Worm (Caenorhabditis elegans): ENCODE results near the gene H03G16.5.

H03G16.5 gene

ce11 chrX:15056737-15057136 lies at the start of gene H03G16.5:
H03G16.5 (minus strand) TSS chrX:15056837.
- TF ChIP-seq unc-62 (GFP tag; optimal IDR thresholded peaks at IDR 0.05) = no peak

ce11 chrX:15104963-15105493 lies 48.4 kb upstream of the H03G16.5 start:
- no peak for TF ChIP-seq unc-62 (GFP tag; optimal IDR thresholded peaks at IDR 0.05)

ce11 chrX:15103481-15103880 lies 46.8 kb upstream of the H03G16.5 start:
- TF ChIP-seq unc-62 (GFP tag; optimal IDR thresholded peaks at IDR 0.05) = no peak

- no peak for TF ChIP-seq unc-62 (GFP tag; optimal IDR thresholded peaks at IDR 0.05)
These were observed 43.8 kb upstream of the H03G16.5 start, which contains the start of gene dhhc-1 for ce11 chrX:15100369-15100963. dhhc-1 (minus strand) TSS chrX:15100419.

- TF ChIP-seq unc-62 (GFP tag; optimal IDR thresholded peaks at IDR 0.05) = no peak
These were observed 41.1 kb upstream of the H03G16.5 start, which contains the start of gene F09B12.3 for ce11 chrX:15097763-15098162. F09B12.3 (minus strand) TSS chrX:15097954.

ce11 chrX:15096277-15096676 lies 39.6 kb upstream of the H03G16.5 start:
- no peak for TF ChIP-seq unc-62 (GFP tag; optimal IDR thresholded peaks at IDR 0.05)

- no peak for TF ChIP-seq unc-62 (GFP tag; optimal IDR thresholded peaks at IDR 0.05)
These were observed 38.3 kb upstream of the H03G16.5 start, which contains the start of gene F09B12.7 for ce11 chrX:15094973-15095372. F09B12.7 (minus strand) TSS chrX:15095073.

ce11 chrX:15092775-15093386 lies 36.2 kb upstream of the H03G16.5 start:
- no peak for TF ChIP-seq unc-62 (GFP tag; optimal IDR thresholded peaks at IDR 0.05)

- TF ChIP-seq unc-62 (GFP tag; optimal IDR thresholded peaks at IDR 0.05) = no peak
These were observed 32.5 kb upstream of the H03G16.5 start, which contains the start of gene flr-4 for ce11 chrX:15089123-15089522. flr-4 (plus strand) TSS chrX:15089397.

- TF ChIP-seq unc-62 (GFP tag; optimal IDR thresholded peaks at IDR 0.05) = no peak
These were observed 31.1 kb upstream of the H03G16.5 start for ce11 chrX:15087752-15088151.

- no peak for TF ChIP-seq unc-62 (GFP tag; optimal IDR thresholded peaks at IDR 0.05)
These were observed 27.8 kb upstream of the H03G16.5 start, which contains the start of gene F09B12.5 for ce11 chrX:15084395-15084794. F09B12.5 (plus strand) TSS chrX:15084695.

- TF ChIP-seq unc-62 (GFP tag; optimal IDR thresholded peaks at IDR 0.05) = no peak
These were observed 27.2 kb upstream of the H03G16.5 start, which contains the start of gene H40L08.1 for ce11 chrX:15083795-15084194. H40L08.1 (minus strand) TSS chrX:15084086.

- no peak for TF ChIP-seq unc-62 (GFP tag; optimal IDR thresholded peaks at IDR 0.05)
These were observed 24.8 kb upstream of the H03G16.5 start for ce11 chrX:15081486-15081885.

ce11 chrX:15079406-15079805 lies 22.8 kb upstream of the H03G16.5 start:
- TF ChIP-seq unc-62 (GFP tag; optimal IDR thresholded peaks at IDR 0.05) = no peak

- TF ChIP-seq unc-62 (GFP tag; optimal IDR thresholded peaks at IDR 0.05) = no peak
These were observed 21.6 kb upstream of the H03G16.5 start for ce11 chrX:15078276-15078675.

- no peak for TF ChIP-seq unc-62 (GFP tag; optimal IDR thresholded peaks at IDR 0.05)
These were observed 21.1 kb upstream of the H03G16.5 start, which contains the start of the genes H40L08.8, H40L08.2 and H40L08.7 for ce11 chrX:15077597-15078261. H40L08.8 (minus strand) TSS chrX:15077633. H40L08.2 (minus strand) TSS chrX:15077744. H40L08.7 (minus strand) TSS chrX:15077744.
